Fruit fly (Drosophila melanogaster) ovary, adult (tissue): ENCODE measurements around the gene PGRP-LC.

Experiments used
- CG17801 ChIP-seq: fragments of 200-800 bp; optimal IDR thresholded peaks from 2 replicates; lab custom pipeline; 2019; ENCODE audit warnings: missing biosample characterization, mild to moderate bottlenecking, missing genetic modification characterization, moderate library complexity; ENCODE audit not compliant: partially characterized antibody

Gene PGRP-LC

dm6 chr3L:9383345-9384075 lies 44.9 kb downstream of the PGRP-LC start, which contains the start of gene Hsp27:
Hsp27 (plus strand) TSS chr3L:9384063.
- peak; percentile 99 for TF ChIP-seq CG17801 (GFP tag; lab: Kevin White, UChicago)

- no peak for TF ChIP-seq CG17801 (GFP tag; lab: Kevin White, UChicago)
Measured at dm6 chr3L:9384445-9385079, 46.0 kb downstream of the PGRP-LC start.

DNA sequence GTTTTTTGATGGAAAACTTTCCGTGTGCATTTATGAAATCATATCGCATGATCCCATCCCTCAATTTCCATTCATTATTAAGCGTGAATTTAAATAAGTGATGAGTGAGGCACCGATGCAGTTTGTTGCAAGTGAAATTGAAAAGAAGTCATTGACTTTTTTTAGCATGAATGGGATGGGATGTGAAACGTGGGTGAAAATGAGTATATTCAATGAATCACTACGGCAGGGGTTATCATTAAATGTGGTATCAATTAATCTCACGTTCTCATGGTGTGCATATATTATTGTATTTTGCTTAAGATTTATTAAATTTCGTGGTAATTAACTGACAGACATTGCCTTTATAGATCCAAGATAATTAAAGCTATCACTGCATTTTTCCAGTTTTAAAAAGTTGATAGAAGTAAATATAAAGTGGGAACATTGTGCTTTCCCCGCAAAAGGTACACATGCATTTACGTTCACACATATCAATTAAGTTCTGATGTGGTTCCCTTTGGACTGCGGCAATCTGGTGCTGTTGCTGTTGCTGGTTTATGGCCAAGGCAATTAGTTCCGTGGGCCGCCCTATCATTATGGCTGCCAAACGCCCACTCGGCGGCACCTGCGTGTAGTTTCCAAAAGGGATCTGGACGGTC lies 52.9 kb downstream of the PGRP-LC start:
- TF ChIP-seq CG17801 (GFP tag; lab: Kevin White, UChicago): no peak

DNA sequence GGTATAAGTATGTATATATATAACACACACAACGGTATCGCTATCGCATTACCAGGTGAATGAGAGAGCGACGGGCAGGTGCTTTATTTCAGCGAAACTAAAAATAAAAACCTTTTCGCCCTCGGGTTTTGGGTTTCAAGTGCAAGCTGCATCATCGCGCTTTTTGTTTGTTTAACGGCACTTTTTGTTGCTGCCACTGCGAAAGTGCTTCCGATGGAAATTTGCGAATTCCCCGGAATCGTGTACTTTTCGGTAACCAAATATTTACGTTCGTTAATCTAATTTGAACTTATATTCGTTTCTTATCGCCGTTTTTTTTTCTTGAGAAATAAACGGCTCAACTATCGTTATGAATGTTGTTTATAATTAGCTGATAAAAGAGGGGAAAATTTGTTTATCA lies 57.4 kb downstream of the PGRP-LC start:
- peak; percentile 11 for TF ChIP-seq CG17801 (GFP tag; lab: Kevin White, UChicago)

DNA sequence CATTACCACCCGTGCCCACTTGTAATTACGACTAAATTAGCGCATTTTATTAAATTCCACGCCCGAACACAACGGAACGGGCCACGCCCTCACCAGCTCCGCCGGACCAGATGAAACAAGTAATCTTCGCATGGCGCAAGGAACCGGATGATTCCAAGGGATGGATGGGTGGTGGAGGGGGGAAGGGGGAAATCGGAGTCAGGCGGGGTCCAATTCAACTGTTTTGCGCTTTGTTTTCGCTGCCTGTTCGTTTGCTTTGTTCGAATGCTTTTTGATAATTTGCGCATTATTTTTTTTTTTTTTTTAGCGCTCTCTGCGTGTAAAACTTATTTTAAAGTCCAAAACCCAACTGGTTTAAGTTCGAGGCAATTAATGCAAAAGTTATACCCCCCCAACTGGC lies 58.1 kb downstream of the PGRP-LC start:
- TF ChIP-seq CG17801 (GFP tag; lab: Kevin White, UChicago): no peak

DNA sequence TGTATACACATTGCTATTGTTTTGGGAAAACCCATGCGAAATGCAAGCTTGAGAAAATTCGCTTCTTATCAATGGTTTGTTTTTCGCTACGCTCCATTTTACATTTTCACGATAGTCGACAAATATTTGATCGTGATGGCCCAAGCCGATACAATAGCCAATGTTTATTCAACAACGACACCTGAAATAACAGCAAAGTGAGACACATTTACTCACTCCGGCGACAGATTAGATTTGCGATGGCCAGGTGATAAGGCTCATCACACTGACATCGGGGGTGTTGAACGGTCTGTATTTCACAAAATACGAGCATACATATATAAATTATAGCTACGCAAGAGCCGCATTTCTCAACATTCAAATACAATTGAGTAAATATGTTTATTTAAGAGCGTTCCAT lies 58.5 kb downstream of the PGRP-LC start:
- TF ChIP-seq CG17801 (GFP tag; lab: Kevin White, UChicago): peak; percentile 58
